Fruit fly (Drosophila melanogaster) whole organism, larva: Measurements from ENCODE around the gene fiz.

Experiments
- noc ChIP-seq: fragments of 200-800 bp; sonication (Bioruptor generic); optimal IDR thresholded peaks from 3 replicates; lab custom pipeline; 2019; ENCODE audit warnings: missing biosample characterization, mild to moderate bottlenecking, missing genetic modification characterization, moderate library complexity

Gene fiz

DNA sequence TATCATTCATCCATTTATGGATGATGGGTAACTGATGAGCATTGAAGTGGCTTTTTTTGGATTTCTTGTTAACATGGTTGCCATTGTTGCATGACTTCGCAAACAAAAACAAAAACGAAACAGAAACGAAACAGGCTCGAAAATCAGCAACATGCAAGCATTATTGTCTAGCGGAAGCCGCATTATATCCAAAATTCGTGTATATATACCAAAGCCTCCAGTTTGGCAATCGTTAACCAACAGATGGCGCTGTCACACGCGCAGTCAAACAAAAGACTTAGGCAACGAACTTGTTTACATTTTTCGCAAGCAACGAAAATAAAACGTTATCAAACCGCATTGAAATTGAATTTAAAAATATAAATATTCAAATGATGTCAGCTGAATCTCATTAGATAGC is 30.6 kb downstream of the fiz start:
- TF ChIP-seq noc: no peak

DNA sequence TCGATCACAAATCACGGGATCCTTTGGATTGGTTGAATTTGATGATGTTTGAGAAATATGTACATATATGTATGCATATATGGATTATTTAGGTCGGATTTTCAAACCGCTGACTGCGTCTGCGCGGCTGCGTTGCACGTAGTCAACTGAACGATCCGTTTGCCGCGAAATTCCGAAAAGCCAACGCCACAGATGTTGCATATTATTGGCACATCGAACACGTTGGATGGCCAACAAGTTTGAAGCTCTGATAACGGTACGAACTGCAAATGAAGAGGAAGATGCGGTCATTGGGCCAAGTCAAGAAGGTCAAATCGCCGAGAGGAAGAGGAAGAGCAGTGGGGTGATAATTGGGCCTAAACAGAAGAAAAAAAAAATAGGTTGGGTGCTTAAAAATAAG is 38.5 kb downstream of the fiz start, which contains the start of gene CG9518:
Gene CG9518 (minus strand): TSS at position 154 of the 400 bp plus-strand sequence.
- TF ChIP-seq noc: no peak

DNA sequence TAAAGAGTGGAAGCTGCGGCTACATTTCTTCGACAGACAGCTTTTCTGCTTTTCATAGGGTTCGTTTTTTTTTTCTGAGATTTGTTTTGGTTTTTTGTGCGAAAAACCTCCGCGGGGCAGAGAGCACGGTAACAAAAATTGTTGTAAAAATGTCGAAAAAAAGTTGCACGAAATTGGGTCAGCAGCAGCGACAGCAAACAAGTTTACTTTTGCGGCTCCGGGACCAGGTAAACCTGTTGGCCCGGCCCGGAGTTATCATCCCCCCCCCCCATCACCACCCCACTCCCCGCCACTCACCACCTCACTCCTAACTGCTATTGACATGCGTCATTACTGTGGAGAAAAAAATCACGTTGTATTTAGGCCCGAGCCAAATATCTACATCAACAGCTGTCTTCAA is 41.1 kb downstream of the fiz start:
- TF ChIP-seq noc: no peak

DNA sequence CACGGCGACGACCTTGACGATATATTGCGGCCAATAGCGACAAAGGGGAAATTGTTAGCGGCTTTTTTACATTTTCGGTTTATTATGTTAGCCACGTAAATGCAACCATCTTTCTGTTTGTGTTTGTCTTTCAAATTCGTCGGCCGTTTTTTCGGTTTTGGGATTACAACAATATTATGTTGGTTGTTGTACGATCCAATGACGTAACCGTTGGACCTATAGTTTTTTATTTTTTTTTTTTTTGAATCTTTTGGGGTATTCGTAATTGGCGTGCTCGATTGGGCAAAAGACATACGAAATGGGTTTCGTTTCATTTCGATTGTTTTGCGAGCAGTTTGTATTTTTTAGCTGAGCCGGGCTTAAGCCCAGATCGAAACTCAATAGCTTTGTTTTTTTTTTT is 42.6 kb downstream of the fiz start:
- TF ChIP-seq noc: no peak

DNA sequence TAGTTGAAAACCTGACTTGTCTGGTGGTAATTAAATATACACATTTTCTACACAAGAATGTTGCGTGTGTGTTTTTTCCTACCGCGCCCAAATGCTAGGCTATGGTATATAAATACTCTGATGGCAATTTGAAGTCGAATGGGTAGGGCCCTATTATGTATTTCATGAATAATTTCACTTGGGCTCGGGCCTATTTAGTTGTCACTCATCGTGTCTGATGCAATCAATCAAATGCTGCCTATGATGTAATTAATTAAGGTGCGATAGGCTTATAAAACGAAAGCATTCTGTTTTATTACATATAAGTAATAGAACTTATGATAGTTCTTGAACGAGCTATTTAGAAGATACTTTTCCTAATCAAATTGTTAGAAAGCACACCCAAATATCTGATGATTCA is 47.0 kb downstream of the fiz start:
- no peak for TF ChIP-seq noc

DNA sequence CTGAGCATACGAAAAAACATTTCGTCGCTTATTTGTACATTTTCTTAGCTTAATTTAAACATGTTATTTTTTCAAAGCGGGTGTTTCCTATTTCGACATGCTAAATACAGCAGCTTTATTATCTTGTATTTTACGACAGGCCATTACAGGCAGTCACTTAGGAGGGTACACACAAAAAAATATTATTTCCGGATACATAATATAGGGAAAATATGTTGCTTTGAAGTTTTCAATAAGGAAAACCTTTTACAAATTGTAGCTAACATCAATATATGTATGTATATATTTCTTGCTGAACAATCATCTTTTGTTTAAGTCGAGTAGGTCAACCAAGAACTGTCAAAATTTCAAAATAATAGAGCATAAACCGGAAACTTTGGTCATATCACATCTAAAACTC is 50.6 kb downstream of the fiz start, which contains the start of gene CG46399:
Gene CG46399 (plus strand): TSS at position 301 of the 400 bp plus-strand sequence.
- no peak for TF ChIP-seq noc

DNA sequence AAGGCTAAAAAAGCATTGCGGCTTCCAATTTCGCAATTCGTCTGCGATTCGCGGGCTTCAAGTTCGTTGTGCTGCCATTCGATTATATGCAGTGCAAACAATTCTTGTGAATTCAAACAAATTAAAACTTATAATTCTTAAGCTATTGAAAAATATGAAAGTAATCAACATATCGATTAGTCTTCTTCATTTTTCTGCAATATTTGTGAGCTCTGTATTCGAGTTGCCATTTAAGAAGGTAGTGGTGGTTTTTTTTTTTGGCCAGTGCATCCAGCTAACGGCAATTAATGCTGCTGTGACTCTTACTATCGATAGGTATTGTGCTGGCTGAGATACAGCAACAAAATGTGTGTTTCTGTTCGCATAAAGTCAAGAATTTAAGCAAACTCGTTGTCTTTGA is 51.6 kb downstream of the fiz start:
- TF ChIP-seq noc: no peak
